Fruit fly (Drosophila melanogaster) whole organism, pupa: Measurements from ENCODE around the gene CG3226.

Experiments
- CG10348 ChIP-seq: fragments of 200-800 bp; sonication (Bioruptor generic); IDR thresholded peaks from 2 replicates; pipeline ENCODE4 v1.3.6; 2022; ENCODE audit warnings: missing biosample characterization, missing genetic modification characterization
- CG13204 ChIP-seq: fragments of 200-800 bp; sonication (Bioruptor generic); optimal IDR thresholded peaks from 2 replicates; lab custom pipeline; 2018; ENCODE audit warnings: missing biosample characterization, mild to moderate bottlenecking, missing genetic modification characterization, moderate library complexity
- CG14655 ChIP-seq: fragments of 200-800 bp; sonication (Bioruptor generic); optimal IDR thresholded peaks from 3 replicates; lab custom pipeline; 2017; ENCODE audit warnings: mild to moderate bottlenecking, missing biosample characterization, missing genetic modification reagents, missing genetic modification characterization
- CG17806 ChIP-seq: fragments of 200-800 bp; sonication (Bioruptor generic); optimal IDR thresholded peaks from 2 replicates; lab custom pipeline; 2018; ENCODE audit warnings: missing biosample characterization, mild to moderate bottlenecking, missing genetic modification characterization, moderate library complexity
- CG32121 ChIP-seq: fragments of 200-800 bp; sonication (Bioruptor generic); IDR thresholded peaks from 2 replicates; pipeline ENCODE4 v1.3.6; 2022; ENCODE audit warnings: missing biosample characterization, missing genetic modification characterization
- CG34367 ChIP-seq: fragments of 200-800 bp; sonication (Bioruptor generic); optimal IDR thresholded peaks from 2 replicates; lab custom pipeline; 2018; ENCODE audit warnings: missing biosample characterization, mild to moderate bottlenecking, missing genetic modification characterization
- CG8159 ChIP-seq: fragments of 200-800 bp; sonication (Bioruptor generic); optimal IDR thresholded peaks from 3 replicates; lab custom pipeline; 2018; ENCODE audit warnings: missing biosample characterization, mild to moderate bottlenecking, missing genetic modification characterization, moderate library complexity
- CG8301 ChIP-seq: fragments of 200-800 bp; sonication (Bioruptor generic); optimal IDR thresholded peaks from 2 replicates; lab custom pipeline; 2018; ENCODE audit warnings: missing biosample characterization, mild to moderate bottlenecking, missing genetic modification characterization
- EcR ChIP-seq: fragments of 200-800 bp; sonication (Bioruptor generic); optimal IDR thresholded peaks from 3 replicates; lab custom pipeline; 2019; ENCODE audit warnings: missing biosample characterization, missing genetic modification characterization, mild to moderate bottlenecking, moderate library complexity, missing genetic modification reagents
- Snoo ChIP-seq: fragments of 200-800 bp; sonication (Bioruptor generic); optimal IDR thresholded peaks from 3 replicates; lab custom pipeline; 2017; ENCODE audit warnings: missing biosample characterization, mild to moderate bottlenecking, missing genetic modification characterization, inconsistent platforms

dm6 chrX:6614266-6614665 lies 39.8 kb downstream of the CG3226 start:
- no peak for TF ChIP-seq CG8159
- no peak for TF ChIP-seq CG13204 (GFP tag; lab: Kevin White, UChicago)
- no peak for TF ChIP-seq CG32121 (GFP tag; lab: Robert Waterston, UW)
- no peak for TF ChIP-seq CG8301
- no peak for TF ChIP-seq CG17806 (tag; lab: Kevin White, UChicago)
- TF ChIP-seq EcR = no peak
- TF ChIP-seq CG14655 (GFP tag; lab: Kevin White, UChicago) = no peak
- no peak for TF ChIP-seq CG34367 (tag; lab: Kevin White, UChicago)
- TF ChIP-seq Snoo = no peak
- no peak for TF ChIP-seq CG10348 (GFP tag; lab: Robert Waterston, UW)
